Worm (Caenorhabditis elegans) whole organism, L2 larva: Measurements from ENCODE around the gene K03B4.2.

Experiments
- ama-1 ChIP-seq: fragments of 150-350 bp; optimal IDR thresholded peaks from 2 replicates; lab custom pipeline; 2018; ENCODE audit warnings: inconsistent platforms
- egl-27 ChIP-seq: sonication (generic microtip); optimal IDR thresholded peaks from 3 replicates; lab custom pipeline; 2017; ENCODE audit warnings: missing biosample characterization, missing genetic modification reagents, missing genetic modification characterization
- lin-13 ChIP-seq: fragments of 150-350 bp; optimal IDR thresholded peaks from 2 replicates; lab custom pipeline; 2014; ENCODE audit warnings: missing biosample characterization, missing genetic modification reagents, missing genetic modification characterization
- lin-39 ChIP-seq: fragments of 150-350 bp; optimal IDR thresholded peaks from 2 replicates; lab custom pipeline; 2014; ENCODE audit warnings: missing biosample characterization, missing genetic modification reagents, missing genetic modification characterization
- mdl-1 ChIP-seq, 2 experiments: fragments of 150-350 bp in 1 of 2; sonication (generic microtip) in 1 of 2; optimal IDR thresholded peaks; 2 replicates each; lab custom pipeline; 2017; ENCODE audit warnings: missing biosample characterization in 2 of 2, missing genetic modification characterization in 2 of 2
- unc-39 ChIP-seq: fragments of 150-350 bp; optimal IDR thresholded peaks from 2 replicates; lab custom pipeline; 2014; ENCODE audit warnings: missing biosample characterization, missing genetic modification characterization
- zag-1 ChIP-seq: fragments of 150-350 bp; optimal IDR thresholded peaks from 2 replicates; lab custom pipeline; 2014; ENCODE audit warnings: missing biosample characterization, missing genetic modification characterization

DNA sequence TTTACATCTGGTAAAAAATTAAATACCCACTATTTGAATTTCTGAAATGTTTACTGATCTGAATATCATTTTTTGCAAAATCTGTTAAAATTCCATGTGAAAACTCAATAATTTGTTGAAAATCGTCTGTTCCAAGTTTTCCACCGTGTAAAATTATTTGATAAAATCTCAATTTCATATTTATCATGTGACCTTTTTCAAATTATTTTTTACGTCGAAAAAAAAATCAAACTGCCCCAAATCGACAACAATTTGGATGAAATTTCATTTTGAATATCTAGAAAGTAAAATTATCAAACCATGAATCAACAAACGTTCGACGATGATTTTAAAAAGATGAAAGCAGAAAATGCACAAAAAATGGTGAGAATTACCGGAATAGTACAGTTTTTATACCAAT is 32.6 kb upstream of the K03B4.2 start, which contains the start of gene F41F3.9:
- no peak for TF ChIP-seq mdl-1 (tag; optimal IDR thresholded peaks at IDR 0.05; lab: Kevin White, UChicago)
- TF ChIP-seq egl-27 (tag; lab: Kevin White, UChicago), result no peak
- no peak for TF ChIP-seq lin-39 (tag; lab: Kevin White, UChicago)
- TF ChIP-seq unc-39 (tag; lab: Kevin White, UChicago), result no peak
- TF ChIP-seq zag-1 (tag; lab: Kevin White, UChicago), result no peak
- no peak for TF ChIP-seq lin-13 (GFP tag; lab: Kevin White, UChicago)
- no peak for TF ChIP-seq ama-1 (lab: Kevin White, UChicago)
